Fruit fly (Drosophila melanogaster) whole organism, embryonic: Measurements from ENCODE around the gene Txl.

ENCODE experiments used
- Aef1 ChIP-seq: fragments of 200-800 bp; sonication (Bioruptor generic); IDR thresholded peaks from 3 replicates; pipeline ENCODE4 v1.3.6; 2022; ENCODE audit warnings: missing biosample characterization, missing genetic modification characterization
- CG11398 ChIP-seq: fragments of 200-800 bp; sonication (Bioruptor generic); optimal IDR thresholded peaks from 2 replicates; lab custom pipeline; 2016; ENCODE audit warnings: missing biosample characterization, missing genetic modification characterization
- CG11695 ChIP-seq: fragments of 200-800 bp; sonication (Bioruptor generic); IDR thresholded peaks from 3 replicates; pipeline ENCODE4 v1.3.6; 2022; ENCODE audit warnings: missing biosample characterization, missing genetic modification characterization
- CG11696 ChIP-seq: fragments of 200-800 bp; sonication (Bioruptor generic); IDR thresholded peaks from 2 replicates; pipeline ENCODE4 v1.3.6; 2022; ENCODE audit warnings: missing biosample characterization, missing genetic modification characterization
- CG12219 ChIP-seq: fragments of 200-800 bp; sonication (Bioruptor generic); optimal IDR thresholded peaks from 3 replicates; lab custom pipeline; 2018; ENCODE audit warnings: missing biosample characterization, mild to moderate bottlenecking, missing genetic modification characterization
- CG13775 ChIP-seq: fragments of 200-800 bp; sonication (Bioruptor generic); optimal IDR thresholded peaks from 3 replicates; lab custom pipeline; 2017; ENCODE audit warnings: missing biosample characterization, mild to moderate bottlenecking, missing genetic modification characterization
- CG15479 ChIP-seq: fragments of 200-800 bp; sonication (Bioruptor generic); optimal IDR thresholded peaks from 3 replicates; lab custom pipeline; 2019; ENCODE audit warnings: missing biosample characterization, mild to moderate bottlenecking, missing genetic modification characterization, moderate library complexity
- CG1647 ChIP-seq: fragments of 200-800 bp; sonication (Bioruptor generic); optimal IDR thresholded peaks from 3 replicates; lab custom pipeline; 2016; ENCODE audit warnings: missing biosample characterization, missing genetic modification characterization
- CG17829 ChIP-seq: fragments of 200-800 bp; optimal IDR thresholded peaks from 2 replicates; lab custom pipeline; 2019; ENCODE audit warnings: missing biosample characterization, mild to moderate bottlenecking, missing genetic modification characterization, moderate library complexity
- CG18262 ChIP-seq: fragments of 200-800 bp; optimal IDR thresholded peaks from 3 replicates; lab custom pipeline; 2019; ENCODE audit warnings: missing biosample characterization, mild to moderate bottlenecking, missing genetic modification characterization, moderate library complexity
- CG18619 ChIP-seq: fragments of 200-800 bp; sonication (Bioruptor generic); optimal IDR thresholded peaks from 3 replicates; lab custom pipeline; 2017; ENCODE audit warnings: missing biosample characterization, mild to moderate bottlenecking, missing genetic modification characterization
- CG3065 ChIP-seq: fragments of 200-800 bp; sonication (Bioruptor generic); optimal IDR thresholded peaks from 2 replicates; lab custom pipeline; 2016; ENCODE audit warnings: missing biosample characterization, missing genetic modification characterization
- CG31441 ChIP-seq: fragments of 200-800 bp; sonication (Bioruptor generic); IDR thresholded peaks from 2 replicates; pipeline ENCODE4 v1.3.6; 2022; ENCODE audit warnings: missing biosample characterization, missing genetic modification characterization
- CG3995 ChIP-seq: fragments of 200-800 bp; sonication (Bioruptor generic); optimal IDR thresholded peaks from 3 replicates; lab custom pipeline; 2016; ENCODE audit warnings: missing biosample characterization, missing genetic modification characterization
- CG6689 ChIP-seq: fragments of 200-800 bp; sonication (Bioruptor generic); IDR thresholded peaks from 2 replicates; pipeline ENCODE4 v1.3.6; 2022; ENCODE audit warnings: missing biosample characterization, missing genetic modification characterization
- CG6791 ChIP-seq: fragments of 200-800 bp; sonication (Bioruptor generic); IDR thresholded peaks from 3 replicates; pipeline ENCODE4 v1.3.6; 2022; ENCODE audit warnings: missing biosample characterization, missing genetic modification characterization; ENCODE audit not compliant: partially characterized antibody
- CG8765 ChIP-seq: fragments of 200-800 bp; sonication (Bioruptor generic); IDR thresholded peaks from 2 replicates; pipeline ENCODE4 v1.3.6; 2022; ENCODE audit warnings: missing biosample characterization, missing genetic modification characterization
- CG8944 ChIP-seq: fragments of 200-800 bp; sonication (Bioruptor generic); optimal IDR thresholded peaks from 3 replicates; lab custom pipeline; 2016; ENCODE audit warnings: missing biosample characterization, missing genetic modification characterization
- CG9609 ChIP-seq: fragments of 200-800 bp; sonication (Bioruptor generic); optimal IDR thresholded peaks from 3 replicates; lab custom pipeline; 2016; ENCODE audit warnings: missing biosample characterization, missing genetic modification characterization
- D ChIP-seq, 2 experiments: fragments of 200-800 bp in 1 of 2; fragments of >200 bp in 1 of 2; sonication (Bioruptor generic) in 1 of 2; optimal IDR thresholded peaks; 2 replicates in 1 of 2; 3 replicates in 1 of 2; lab custom pipeline; 2017; ENCODE audit warnings: mild to moderate bottlenecking in 1 of 2, missing biosample characterization in 1 of 2, missing genetic modification characterization in 1 of 2, missing genetic modification reagents in 1 of 2
- Dip3 ChIP-seq: fragments of 200-800 bp; sonication (Bioruptor generic); optimal IDR thresholded peaks from 3 replicates; lab custom pipeline; 2016; ENCODE audit warnings: missing biosample characterization, missing genetic modification characterization
- Eip74EF ChIP-seq, 2 experiments: fragments of 200-800 bp in 1 of 2; fragments of >200 bp in 1 of 2; sonication (Bioruptor generic) in 1 of 2; optimal IDR thresholded peaks; 2 replicates each; lab custom pipeline; 2017 to 2019; ENCODE audit warnings: missing biosample characterization in 2 of 2, missing genetic modification characterization in 2 of 2, mild to moderate bottlenecking in 1 of 2, moderate library complexity in 1 of 2
- Fer3 ChIP-seq: fragments of 200-800 bp; sonication (Bioruptor generic); optimal IDR thresholded peaks from 2 replicates; lab custom pipeline; 2018; ENCODE audit warnings: missing biosample characterization, mild to moderate bottlenecking, missing genetic modification characterization, moderate library complexity
- Gsc ChIP-seq: fragments of 200-800 bp; sonication (Bioruptor generic); IDR thresholded peaks from 2 replicates; pipeline ENCODE4 v1.3.6; 2022; ENCODE audit warnings: missing biosample characterization, missing genetic modification characterization
- HLH4C ChIP-seq: fragments of 200-800 bp; sonication (Bioruptor generic); IDR thresholded peaks from 3 replicates; pipeline ENCODE4 v1.3.6; 2022; ENCODE audit warnings: missing biosample characterization, missing genetic modification characterization; ENCODE audit not compliant: partially characterized antibody
- Lhr ChIP-seq: fragments of 200-800 bp; sonication (Bioruptor generic); optimal IDR thresholded peaks from 3 replicates; lab custom pipeline; 2017; ENCODE audit warnings: mild to moderate bottlenecking, missing biosample characterization, missing genetic modification reagents, missing genetic modification characterization
- MTF-1 ChIP-seq: fragments of 200-800 bp; sonication (Bioruptor generic); optimal IDR thresholded peaks from 2 replicates; lab custom pipeline; 2018; ENCODE audit warnings: missing biosample characterization, mild to moderate bottlenecking, missing genetic modification characterization, borderline replicate concordance
- Mad ChIP-seq: fragments of 200-800 bp; sonication (Bioruptor generic); optimal IDR thresholded peaks from 2 replicates; lab custom pipeline; 2016; ENCODE audit warnings: missing biosample characterization, missing genetic modification characterization
- Mrtf ChIP-seq: fragments of 200-800 bp; sonication (Bioruptor generic); IDR thresholded peaks from 3 replicates; pipeline ENCODE4 v1.3.6; 2022; ENCODE audit warnings: missing biosample characterization, missing genetic modification characterization
- Optix ChIP-seq: fragments of 200-800 bp; sonication (Bioruptor generic); IDR thresholded peaks from 3 replicates; pipeline ENCODE4 v1.3.6; 2022; ENCODE audit warnings: missing biosample characterization, missing genetic modification characterization
- PHDP ChIP-seq: fragments of 200-800 bp; sonication (Bioruptor generic); optimal IDR thresholded peaks from 3 replicates; lab custom pipeline; 2018; ENCODE audit warnings: missing biosample characterization, mild to moderate bottlenecking, missing genetic modification characterization, moderate library complexity
- Ptx1 ChIP-seq: fragments of 200-800 bp; sonication (Bioruptor generic); IDR thresholded peaks from 2 replicates; pipeline ENCODE4 v1.3.6; 2022; ENCODE audit warnings: missing biosample characterization, missing genetic modification characterization
- Side ChIP-seq: fragments of 200-800 bp; sonication (Bioruptor generic); optimal IDR thresholded peaks from 2 replicates; lab custom pipeline; 2016; ENCODE audit warnings: missing biosample characterization, missing genetic modification characterization
- ato ChIP-seq: fragments of 200-800 bp; sonication (Bioruptor generic); IDR thresholded peaks from 2 replicates; pipeline ENCODE4 v1.3.6; 2022; ENCODE audit warnings: missing biosample characterization, missing genetic modification characterization; ENCODE audit not compliant: partially characterized antibody
- bbx ChIP-seq: fragments of 200-800 bp; sonication (Bioruptor generic); IDR thresholded peaks from 2 replicates; pipeline ENCODE4 v1.3.6; 2022; ENCODE audit warnings: missing biosample characterization, missing genetic modification characterization; ENCODE audit not compliant: partially characterized antibody
- bigmax ChIP-seq: fragments of 200-800 bp; sonication (Bioruptor generic); optimal IDR thresholded peaks from 2 replicates; lab custom pipeline; 2018; ENCODE audit warnings: missing biosample characterization, mild to moderate bottlenecking, missing genetic modification characterization
- cwo ChIP-seq: fragments of 200-800 bp; sonication (Bioruptor generic); optimal IDR thresholded peaks from 3 replicates; lab custom pipeline; 2017; ENCODE audit warnings: missing biosample characterization, missing genetic modification characterization, mild to moderate bottlenecking, moderate library complexity, missing genetic modification reagents
- ewg ChIP-seq: fragments of 200-800 bp; sonication (Bioruptor generic); optimal IDR thresholded peaks from 3 replicates; lab custom pipeline; 2017; ENCODE audit warnings: mild to moderate bottlenecking, missing biosample characterization, missing genetic modification reagents, missing genetic modification characterization
- fru ChIP-seq: fragments of >200 bp; optimal IDR thresholded peaks from 2 replicates; lab custom pipeline; 2017
- hbn ChIP-seq: fragments of 200-800 bp; sonication (Bioruptor generic); IDR thresholded peaks from 2 replicates; pipeline ENCODE4 v1.3.6; 2022; ENCODE audit warnings: missing biosample characterization, missing genetic modification characterization; ENCODE audit not compliant: partially characterized antibody
- lilli ChIP-seq: fragments of 200-800 bp; sonication (Bioruptor generic); optimal IDR thresholded peaks from 3 replicates; lab custom pipeline; 2016; ENCODE audit warnings: missing biosample characterization, missing genetic modification characterization
- org-1 ChIP-seq: fragments of 200-800 bp; sonication (Bioruptor generic); optimal IDR thresholded peaks from 2 replicates; lab custom pipeline; 2017; ENCODE audit warnings: missing biosample characterization, missing genetic modification characterization
- pan ChIP-seq, 4 experiments: fragments of >200 bp in 3 of 4; fragments of 200-800 bp in 1 of 4; sonication (Bioruptor generic) in 1 of 4; optimal IDR thresholded peaks in 3 of 4; IDR thresholded peaks in 1 of 4; 2 replicates each; pipeline versions ENCODE4 v1.3.6 to Lab custom; 2017 to 2022; ENCODE audit warnings: missing biosample characterization in 2 of 4, missing genetic modification characterization in 2 of 4, mixed read lengths in 1 of 4
- psq ChIP-seq: fragments of 200-800 bp; sonication (Bioruptor generic); optimal IDR thresholded peaks from 2 replicates; lab custom pipeline; 2017; ENCODE audit warnings: missing biosample characterization, missing genetic modification characterization
- repo ChIP-seq: fragments of 200-800 bp; sonication (Bioruptor generic); optimal IDR thresholded peaks from 2 replicates; lab custom pipeline; 2016; ENCODE audit warnings: missing biosample characterization, missing genetic modification characterization
- rib ChIP-seq: fragments of 200-800 bp; sonication (Bioruptor generic); IDR thresholded peaks from 2 replicates; pipeline ENCODE4 v1.3.6; 2022; ENCODE audit warnings: missing biosample characterization, missing genetic modification characterization
- slp2 ChIP-seq: fragments of 200-800 bp; sonication (Bioruptor generic); optimal IDR thresholded peaks from 2 replicates; lab custom pipeline; 2016; ENCODE audit warnings: missing biosample characterization, missing genetic modification characterization
- so ChIP-seq: fragments of 200-800 bp; sonication (Bioruptor generic); IDR thresholded peaks from 3 replicates; pipeline ENCODE4 v1.3.6; 2022; ENCODE audit warnings: missing biosample characterization, missing genetic modification characterization
- sug ChIP-seq: fragments of 200-800 bp; optimal IDR thresholded peaks from 2 replicates; lab custom pipeline; 2019; ENCODE audit warnings: missing biosample characterization, mild to moderate bottlenecking, missing genetic modification characterization, moderate library complexity
- tio ChIP-seq: fragments of 200-800 bp; sonication (Bioruptor generic); optimal IDR thresholded peaks from 2 replicates; lab custom pipeline; 2017; ENCODE audit warnings: missing biosample characterization, missing genetic modification characterization, inconsistent platforms
- wdn ChIP-seq: fragments of 200-800 bp; sonication (Bioruptor generic); IDR thresholded peaks from 2 replicates; pipeline ENCODE4 v1.3.6; 2022; ENCODE audit warnings: missing biosample characterization, missing genetic modification characterization

Txl gene

DNA sequence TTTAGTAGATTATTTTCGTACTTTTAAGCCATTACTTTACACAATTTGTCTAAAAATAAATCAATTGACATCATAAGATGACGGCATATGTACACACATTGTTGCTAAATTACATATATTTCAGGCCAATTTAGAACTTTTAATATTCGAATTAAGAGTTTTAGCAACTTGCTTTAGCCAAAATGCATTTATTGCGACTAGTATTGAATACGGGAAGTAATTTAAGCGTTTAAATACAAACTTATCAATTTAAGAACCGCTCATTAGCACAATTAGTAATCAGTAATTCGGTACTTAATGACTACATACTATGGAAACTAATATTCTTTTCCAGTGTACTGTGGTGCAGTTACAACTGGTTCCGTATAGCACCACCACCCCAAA lies 43.5 kb downstream of the Txl start (continued):
- TF ChIP-seq Lhr (no peak), CG11695 (0 out of 3 replicates have a peak, but pooled peaks have one; percentile 21), Dip3 (no peak), cwo (GFP tag; lab: Kevin White, UChicago) (no peak), CG18619 (peak; percentile 7), CG11696 (GFP tag; lab: Robert Waterston, UW) (0 out of 2 replicates have a peak, but pooled peaks have one; percentile 25), Optix (GFP tag; lab: Robert Waterston, UW) (no peak), repo (no peak), lilli (no peak), Mad (no peak), D (optimal IDR thresholded peaks at IDR 0.05; lab: Kevin White, UChicago) (no peak), D (GFP tag; optimal IDR thresholded peaks at IDR 0.05; lab: Kevin White, UChicago) (peak; percentile 36), PHDP (tag; lab: Kevin White, UChicago) (no peak), org-1 (GFP tag; lab: Kevin White, UChicago) (peak; percentile 16), slp2 (no peak), CG31441 (GFP tag; lab: Robert Waterston, UW) (peak; percentile 61; the same call in 1 of the 2 replicates), rib (GFP tag; lab: Robert Waterston, UW) (no peak), Fer3 (tag; lab: Kevin White, UChicago) (no peak), Eip74EF (GFP tag; optimal IDR thresholded peaks at IDR 0.05; lab: Kevin White, UChicago) (peak in 1 of 2 experiments; percentile 27), sug (tag; lab: Kevin White, UChicago) (no peak), CG17829 (no peak), CG12219 (no peak), CG3995 (GFP tag; lab: Kevin White, UChicago) (no peak), bigmax (GFP tag; lab: Kevin White, UChicago) (no peak), CG18262 (tag; lab: Kevin White, UChicago) (peak; percentile 74), wdn (GFP tag; lab: Robert Waterston, UW) (no peak), CG3065 (GFP tag; lab: Kevin White, UChicago) (no peak), pan (optimal IDR thresholded peaks at IDR 0.05; lab: Kevin White, UChicago) (no peak), pan (GFP tag; optimal IDR thresholded peaks at IDR 0.05 in 1 of 2, IDR thresholded peaks at IDR 0.05 in 1 of 2) (no peak), ewg (GFP tag; lab: Kevin White, UChicago) (no peak), CG8944 (GFP tag; lab: Kevin White, UChicago) (no peak), CG15479 (GFP tag; lab: Kevin White, UChicago) (no peak), Gsc (GFP tag; lab: Robert Waterston, UW) (no peak), HLH4C (GFP tag; lab: Robert Waterston, UW) (no peak), so (GFP tag; lab: Robert Waterston, UW) (no peak), Side (no peak), psq (GFP tag; lab: Kevin White, UChicago) (no peak), CG8765 (GFP tag; lab: Robert Waterston, UW) (no peak), ato (GFP tag; lab: Robert Waterston, UW) (no peak), CG6689 (peak; percentile 49), CG6791 (no peak), Aef1 (GFP tag; lab: Robert Waterston, UW) (no peak), MTF-1 (no peak), hbn (GFP tag; lab: Robert Waterston, UW) (no peak), CG11398 (no peak), Ptx1 (GFP tag; lab: Robert Waterston, UW) (no peak), CG13775 (no peak), CG1647 (GFP tag; lab: Kevin White, UChicago) (no peak), fru (lab: Kevin White, UChicago) (no peak), tio (GFP tag; lab: Kevin White, UChicago) (no peak), Mrtf (GFP tag; lab: Robert Waterston, UW) (no peak), bbx (GFP tag; lab: Robert Waterston, UW) (no peak), CG9609 (GFP tag; lab: Kevin White, UChicago) (no peak)
